Worm (Caenorhabditis elegans): ENCODE data around the gene srw-3.

- TF ChIP-seq pes-1 (GFP tag; IDR thresholded peaks at IDR 0.05) (no peak), scrt-1 (GFP tag; IDR thresholded peaks at IDR 0.05) (no peak), ceh-36 (tag; optimal IDR thresholded peaks at IDR 0.05) (no peak), tbx-11 (GFP tag; IDR thresholded peaks at IDR 0.05) (no peak), flt-1 (GFP tag; IDR thresholded peaks at IDR 0.05) (no peak), sea-1 (GFP tag; conservative IDR thresholded peaks at IDR 0.05) (no peak), ama-1 (optimal IDR thresholded peaks at IDR 0.05) (no peak), B0310.2 (tag; optimal IDR thresholded peaks at IDR 0.05) (no peak), tbx-37 (GFP tag; conservative IDR thresholded peaks at IDR 0.05) (no peak)
Measured at ce11 chrV:7723967-7724544, 18.6 kb downstream of the srw-3 start, which contains the start of the genes ZK105.6 and ZK105.8.
